Worm (Caenorhabditis elegans) whole organism, L1 larva: ENCODE data around the gene dph-1.
A peak's percentile ranks its signal among the peaks of the same experiment; 100 is the strongest.

ENCODE experiments used
- F16B12.6 ChIP-seq: fragments of 150-350 bp; optimal IDR thresholded peaks from 2 replicates; lab custom pipeline; 2014; ENCODE audit warnings: missing biosample characterization, missing genetic modification characterization
- Y116A8C.19 ChIP-seq: sonication (generic microtip); optimal IDR thresholded peaks from 2 replicates; lab custom pipeline; 2016; ENCODE audit warnings: missing compliant biosample characterization, missing genetic modification characterization, borderline replicate concordance
- ama-1 ChIP-seq: fragments of 150-350 bp; optimal IDR thresholded peaks from 2 replicates; lab custom pipeline; 2014
- ceh-63 ChIP-seq: fragments of 200-800 bp; sonication (Bioruptor generic); optimal IDR thresholded peaks from 2 replicates; lab custom pipeline; 2018; ENCODE audit warnings: mild to moderate bottlenecking, missing genetic modification characterization, missing compliant biosample characterization
- ceh-82 ChIP-seq, 3 experiments: fragments of 150-350 bp in 1 of 3; sonication (generic microtip) in 2 of 3; optimal IDR thresholded peaks; 2 replicates each; lab custom pipeline; 2014 to 2017; ENCODE audit warnings: missing biosample characterization in 3 of 3, missing genetic modification characterization in 3 of 3
- dpl-1 ChIP-seq, 3 experiments: fragments of 150-350 bp in 2 of 3; sonication (generic microtip) in 1 of 3; optimal IDR thresholded peaks; 2 replicates each; lab custom pipeline; 2014 to 2017; ENCODE audit warnings: missing biosample characterization in 3 of 3, missing genetic modification characterization in 3 of 3, missing genetic modification reagents in 3 of 3
- efl-1 ChIP-seq, 4 experiments: fragments of 150-350 bp; optimal IDR thresholded peaks in 3 of 4; peaks in 1 of 4; 1 replicate in 1 of 4; 2 replicates in 3 of 4; lab custom pipeline; 2014; ENCODE audit warnings: missing biosample characterization in 2 of 4, missing genetic modification characterization in 2 of 4, missing genetic modification reagents in 2 of 4
- efl-3 ChIP-seq: fragments of 200-800 bp; sonication (Bioruptor generic); optimal IDR thresholded peaks from 2 replicates; lab custom pipeline; 2018; ENCODE audit warnings: mild to moderate bottlenecking, missing genetic modification characterization, missing compliant biosample characterization
- egl-27 ChIP-seq, 2 experiments: fragments of 150-350 bp in 1 of 2; sonication (generic microtip); optimal IDR thresholded peaks; 3 replicates each; lab custom pipeline; 2017 to 2018; ENCODE audit warnings: missing biosample characterization in 2 of 2, missing genetic modification characterization in 2 of 2, missing genetic modification reagents in 2 of 2
- elt-3 ChIP-seq, 6 experiments: fragments of 150-350 bp in 1 of 6; sonication (generic microtip); optimal IDR thresholded peaks; 2 replicates each; lab custom pipeline; 2017 to 2018; ENCODE audit warnings: missing biosample characterization in 6 of 6, missing genetic modification characterization in 6 of 6, inconsistent platforms in 1 of 6
- fkh-10 ChIP-seq: sonication (generic microtip); optimal IDR thresholded peaks from 2 replicates; lab custom pipeline; 2017; ENCODE audit warnings: missing biosample characterization, missing genetic modification reagents, missing genetic modification characterization
- fkh-8 ChIP-seq: sonication (generic microtip); optimal IDR thresholded peaks from 2 replicates; lab custom pipeline; 2016; ENCODE audit warnings: mild to moderate bottlenecking, missing genetic modification characterization, missing compliant biosample characterization
- hlh-4 ChIP-seq: sonication (generic microtip); optimal IDR thresholded peaks from 2 replicates; lab custom pipeline; 2016; ENCODE audit warnings: mild to moderate bottlenecking, missing genetic modification characterization, missing compliant biosample characterization
- irx-1 ChIP-seq: sonication (generic microtip); optimal IDR thresholded peaks from 2 replicates; lab custom pipeline; 2016; ENCODE audit warnings: missing genetic modification characterization, missing compliant biosample characterization
- jun-1 ChIP-seq: fragments of 150-350 bp; optimal IDR thresholded peaks from 2 replicates; lab custom pipeline; 2014; ENCODE audit warnings: missing biosample characterization, missing genetic modification reagents, missing genetic modification characterization
- lin-13 ChIP-seq: fragments of 150-350 bp; optimal IDR thresholded peaks from 2 replicates; lab custom pipeline; 2014; ENCODE audit warnings: missing biosample characterization, missing genetic modification reagents, missing genetic modification characterization
- lin-14 ChIP-seq: fragments of 200-800 bp; sonication (Bioruptor generic); optimal IDR thresholded peaks from 2 replicates; lab custom pipeline; 2018; ENCODE audit warnings: mild to moderate bottlenecking, missing genetic modification characterization, moderate library complexity, missing compliant biosample characterization
- lin-35 ChIP-seq, 2 experiments: fragments of 150-350 bp; optimal IDR thresholded peaks; 2 replicates each; lab custom pipeline; 2014; ENCODE audit warnings: missing biosample characterization in 2 of 2, missing genetic modification characterization in 2 of 2, missing genetic modification reagents in 2 of 2
- lsy-2 ChIP-seq, 2 experiments: fragments of 150-350 bp; optimal IDR thresholded peaks; 2 replicates each; lab custom pipeline; 2014; ENCODE audit warnings: missing biosample characterization in 2 of 2, missing genetic modification characterization in 2 of 2
- mdl-1 ChIP-seq, 2 experiments: fragments of 150-350 bp; optimal IDR thresholded peaks; 2 replicates each; lab custom pipeline; 2014 to 2017; ENCODE audit warnings: missing biosample characterization in 2 of 2, missing genetic modification characterization in 2 of 2, inconsistent platforms in 1 of 2
- mep-1 ChIP-seq: fragments of 150-350 bp; optimal IDR thresholded peaks from 2 replicates; lab custom pipeline; 2014; ENCODE audit warnings: missing biosample characterization, missing genetic modification characterization
- nhr-19 ChIP-seq: fragments of 200-800 bp; sonication (Bioruptor generic); conservative IDR thresholded peaks from 2 replicates; pipeline ENCODE4 v1.3.6; 2022; ENCODE audit warnings: missing genetic modification characterization, missing compliant biosample characterization
- nhr-20 ChIP-seq: sonication (generic microtip); optimal IDR thresholded peaks from 2 replicates; lab custom pipeline; 2016; ENCODE audit warnings: mild to moderate bottlenecking, missing genetic modification characterization, missing compliant biosample characterization
- nhr-47 ChIP-seq: sonication (generic microtip); optimal IDR thresholded peaks from 2 replicates; lab custom pipeline; 2016; ENCODE audit warnings: mild to moderate bottlenecking, missing genetic modification characterization, moderate library complexity, missing compliant biosample characterization
- nhr-71 ChIP-seq: sonication (generic microtip); optimal IDR thresholded peaks from 2 replicates; lab custom pipeline; 2016; ENCODE audit warnings: mild to moderate bottlenecking, missing genetic modification characterization, moderate library complexity, missing compliant biosample characterization
- nhr-76 ChIP-seq: sonication (generic microtip); optimal IDR thresholded peaks from 2 replicates; lab custom pipeline; 2017; ENCODE audit warnings: missing biosample characterization, missing genetic modification characterization
- nhr-85 ChIP-seq: sonication (generic microtip); peaks from one replicate; lab custom pipeline; 2016; ENCODE audit warnings: missing genetic modification characterization, inconsistent platforms, missing compliant biosample characterization
- skn-1 ChIP-seq: fragments of 150-350 bp; optimal IDR thresholded peaks from 2 replicates; lab custom pipeline; 2014; ENCODE audit warnings: missing biosample characterization, missing genetic modification characterization
- snu-23 ChIP-seq: sonication (generic microtip); optimal IDR thresholded peaks from 2 replicates; lab custom pipeline; 2016; ENCODE audit warnings: missing genetic modification characterization, missing compliant biosample characterization
- sup-37 ChIP-seq: fragments of 200-800 bp; sonication (Bioruptor generic); optimal IDR thresholded peaks from 2 replicates; lab custom pipeline; 2018; ENCODE audit warnings: mild to moderate bottlenecking, missing genetic modification characterization, missing compliant biosample characterization
- tlp-1 ChIP-seq: fragments of 150-350 bp; optimal IDR thresholded peaks from 2 replicates; lab custom pipeline; 2014; ENCODE audit warnings: missing biosample characterization, missing genetic modification characterization
- unc-130 ChIP-seq: fragments of 150-350 bp; optimal IDR thresholded peaks from 2 replicates; lab custom pipeline; 2017; ENCODE audit warnings: missing biosample characterization, missing genetic modification characterization, inconsistent platforms
- unc-98 ChIP-seq: fragments of 200-800 bp; sonication (Bioruptor generic); IDR thresholded peaks from 2 replicates; pipeline ENCODE4 v1.3.6; 2022; ENCODE audit warnings: missing genetic modification characterization, missing compliant biosample characterization
- xbp-1 ChIP-seq: sonication (generic microtip); optimal IDR thresholded peaks from 2 replicates; lab custom pipeline; 2016; ENCODE audit warnings: missing genetic modification characterization, missing compliant biosample characterization
- zip-4 ChIP-seq: fragments of 200-800 bp; sonication (Bioruptor generic); optimal IDR thresholded peaks from 2 replicates; lab custom pipeline; 2018; ENCODE audit warnings: mild to moderate bottlenecking, missing genetic modification characterization, moderate library complexity, missing compliant biosample characterization
- ztf-11 ChIP-seq, 2 experiments: sonication (generic microtip); optimal IDR thresholded peaks; 2 replicates each; lab custom pipeline; 2016 to 2017; ENCODE audit warnings: missing genetic modification characterization in 2 of 2, missing biosample characterization in 1 of 2, missing compliant biosample characterization in 1 of 2

Gene dph-1

ce11 chrIII:3703397-3703796 lies 3.3 kb upstream of the dph-1 start, which contains the start of gene C14B1.3:
Gene C14B1.3 (plus strand): TSS chrIII:3703564.
- peak; percentile 66 for TF ChIP-seq lin-14 (GFP tag; lab: Kevin White, UChicago)
- TF ChIP-seq lsy-2 (tag; optimal IDR thresholded peaks at IDR 0.05; lab: Kevin White, UChicago), result peak; percentile 28 to 32
- peak in 1 of 3 experiments; percentile 28 for TF ChIP-seq dpl-1 (GFP tag; optimal IDR thresholded peaks at IDR 0.05; lab: Kevin White, UChicago)
- no peak for TF ChIP-seq efl-1 (optimal IDR thresholded peaks at IDR 0.05; lab: Kevin White, UChicago)
- TF ChIP-seq efl-1 (GFP tag; optimal IDR thresholded peaks at IDR 0.05 in 1 of 2; lab: Kevin White, UChicago), result peak; percentile 10 to 91
- peak; percentile 15 to 56 for TF ChIP-seq lin-35 (GFP tag; optimal IDR thresholded peaks at IDR 0.05; lab: Kevin White, UChicago)
- peak; percentile 4 for TF ChIP-seq snu-23 (GFP tag; lab: Kevin White, UChicago)
- peak; percentile 30 for TF ChIP-seq zip-4
- peak; percentile 39 for TF ChIP-seq nhr-71 (tag; lab: Kevin White, UChicago)
- peak in 1 of 2 experiments; percentile 29 for TF ChIP-seq mdl-1 (tag; optimal IDR thresholded peaks at IDR 0.05; lab: Kevin White, UChicago)
- peak; percentile 87 for TF ChIP-seq skn-1
- peak in 1 of 6 experiments; percentile 21 for TF ChIP-seq elt-3 (tag; optimal IDR thresholded peaks at IDR 0.05; lab: Kevin White, UChicago)
- TF ChIP-seq xbp-1 (tag; lab: Kevin White, UChicago), result peak; percentile 1
- TF ChIP-seq unc-130 (tag; lab: Kevin White, UChicago), result no peak
- no peak for TF ChIP-seq efl-3 (GFP tag; lab: Kevin White, UChicago)
- TF ChIP-seq ceh-82 (tag; optimal IDR thresholded peaks at IDR 0.05; lab: Kevin White, UChicago), result peak in 2 of 3 experiments; percentile 6 to 31
- no peak for TF ChIP-seq nhr-20
- TF ChIP-seq unc-98, result no peak
- TF ChIP-seq nhr-47, result no peak
- TF ChIP-seq jun-1, result peak; percentile 17
- peak; percentile 3 for TF ChIP-seq mep-1 (tag; lab: Kevin White, UChicago)

ce11 chrIII:3704967-3705366 lies 1.7 kb upstream of the dph-1 start, which contains the start of gene wdr-5.1:
Gene wdr-5.1 (plus strand): TSS chrIII:3705285.
- TF ChIP-seq ama-1 (lab: Kevin White, UChicago), result no peak
- TF ChIP-seq unc-130 (tag; lab: Kevin White, UChicago), result no peak
- no peak for TF ChIP-seq nhr-76 (tag; lab: Kevin White, UChicago)
- peak in 2 of 3 experiments; percentile 37 to 60 for TF ChIP-seq dpl-1 (GFP tag; optimal IDR thresholded peaks at IDR 0.05; lab: Kevin White, UChicago)
- TF ChIP-seq lin-35 (GFP tag; optimal IDR thresholded peaks at IDR 0.05; lab: Kevin White, UChicago), result peak; percentile 21 to 47
- peak; percentile 46 for TF ChIP-seq snu-23 (GFP tag; lab: Kevin White, UChicago)
- TF ChIP-seq nhr-47, result peak; percentile 22
- no peak for TF ChIP-seq sup-37 (GFP tag; lab: Kevin White, UChicago)
- no peak for TF ChIP-seq ztf-11 (tag; optimal IDR thresholded peaks at IDR 0.05; lab: Kevin White, UChicago)
- peak; percentile 31 to 62 for TF ChIP-seq lsy-2 (tag; optimal IDR thresholded peaks at IDR 0.05; lab: Kevin White, UChicago)
- peak; percentile 26 for TF ChIP-seq nhr-85
- TF ChIP-seq Y116A8C.19 (tag; lab: Kevin White, UChicago), result no peak
- peak; percentile 34 to 53 for TF ChIP-seq efl-1 (optimal IDR thresholded peaks at IDR 0.05; lab: Kevin White, UChicago)
- peak in 1 of 2 experiments; percentile 48 for TF ChIP-seq efl-1 (GFP tag; optimal IDR thresholded peaks at IDR 0.05 in 1 of 2; lab: Kevin White, UChicago)
- no peak for TF ChIP-seq nhr-19 (GFP tag; lab: Robert Waterston, UW)
- peak; percentile 54 for TF ChIP-seq nhr-71 (tag; lab: Kevin White, UChicago)
- peak in 1 of 3 experiments; percentile 22 for TF ChIP-seq ceh-82 (tag; optimal IDR thresholded peaks at IDR 0.05; lab: Kevin White, UChicago)
- TF ChIP-seq fkh-10 (GFP tag; lab: Kevin White, UChicago), result no peak
- peak; percentile 48 for TF ChIP-seq xbp-1 (tag; lab: Kevin White, UChicago)
- peak; percentile 88 for TF ChIP-seq F16B12.6 (tag; lab: Kevin White, UChicago)

DNA sequence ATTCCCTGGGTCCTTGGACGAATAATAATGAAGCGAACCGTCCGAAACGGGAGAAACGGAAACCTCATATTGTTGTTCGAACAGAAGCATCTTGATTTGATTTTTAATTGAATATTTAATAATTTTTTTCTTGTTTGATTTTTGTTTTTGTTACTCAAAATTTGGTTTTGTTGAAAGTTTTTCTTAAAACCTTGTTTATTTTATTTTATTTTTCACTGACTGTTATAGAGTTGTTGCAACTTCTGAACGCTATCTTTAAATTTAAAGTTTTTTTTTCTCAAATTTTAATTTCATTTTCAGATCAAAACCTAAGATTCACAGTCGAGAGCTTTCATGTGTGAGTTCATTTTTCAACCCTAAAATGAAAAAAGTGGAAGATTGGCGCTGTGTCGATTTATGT lies 2.3 kb downstream of the dph-1 start, which contains the start of gene alkb-8:
Gene alkb-8, plus strand, starts transcription at position 301 of the 400 bp plus-strand sequence.
- TF ChIP-seq hlh-4 (tag; lab: Kevin White, UChicago) (no peak), irx-1 (tag; lab: Kevin White, UChicago) (no peak), fkh-8 (tag; lab: Kevin White, UChicago) (no peak), egl-27 (tag; optimal IDR thresholded peaks at IDR 0.05; lab: Kevin White, UChicago) (no peak), nhr-85 (no peak)

- TF ChIP-seq ceh-63 (GFP tag; lab: Kevin White, UChicago) (no peak), nhr-85 (peak; percentile 42), lsy-2 (tag; optimal IDR thresholded peaks at IDR 0.05; lab: Kevin White, UChicago) (no peak), tlp-1 (tag; lab: Kevin White, UChicago) (no peak), lin-13 (no peak)
These were observed 6.5 kb downstream of the dph-1 start, which contains the start of gene nrde-1 for ce11 chrIII:3713163-3713562. Gene nrde-1 (plus strand): TSS chrIII:3713463.
